Worm (Caenorhabditis elegans) whole organism, early embryonic: ENCODE results near the gene mbk-2.
A peak's percentile ranks its signal among the peaks of the same experiment; 100 is the strongest.

ENCODE experiments used
- B0310.2 ChIP-seq: sonication (generic microtip); optimal IDR thresholded peaks from 2 replicates; lab custom pipeline; 2016; ENCODE audit warnings: mild to moderate bottlenecking, missing genetic modification characterization, missing compliant biosample characterization
- F13C5.2 ChIP-seq: sonication (generic microtip); optimal IDR thresholded peaks from 2 replicates; lab custom pipeline; 2017; ENCODE audit warnings: mild to moderate bottlenecking, missing genetic modification characterization, inconsistent platforms, missing compliant biosample characterization
- aly-1 ChIP-seq: sonication (generic microtip); optimal IDR thresholded peaks from 2 replicates; lab custom pipeline; 2016; ENCODE audit warnings: missing genetic modification characterization, missing compliant biosample characterization
- ama-1 ChIP-seq: fragments of 150-350 bp; optimal IDR thresholded peaks from 2 replicates; lab custom pipeline; 2014
- ceh-13 ChIP-seq: fragments of 200-800 bp; sonication (Bioruptor generic); optimal IDR thresholded peaks from 2 replicates; lab custom pipeline; 2018; ENCODE audit warnings: mild to moderate bottlenecking, missing genetic modification characterization, missing compliant biosample characterization
- ceh-36 ChIP-seq: sonication (generic microtip); optimal IDR thresholded peaks from 2 replicates; lab custom pipeline; 2016; ENCODE audit warnings: missing genetic modification characterization, inconsistent platforms, missing compliant biosample characterization
- ets-7 ChIP-seq: sonication (generic microtip); optimal IDR thresholded peaks from 2 replicates; lab custom pipeline; 2016; ENCODE audit warnings: missing genotype, missing genetic modification characterization, missing compliant biosample characterization
- flt-1 ChIP-seq: fragments of 200-800 bp; sonication (Bioruptor generic); IDR thresholded peaks from 2 replicates; pipeline ENCODE4 v1.3.6; 2022; ENCODE audit warnings: missing genetic modification characterization, missing compliant biosample characterization
- hmbx-1 ChIP-seq: sonication (generic microtip); optimal IDR thresholded peaks from 2 replicates; lab custom pipeline; 2016; ENCODE audit warnings: mild to moderate bottlenecking, missing genetic modification characterization, missing compliant biosample characterization
- hmg-4 ChIP-seq: fragments of 200-800 bp; sonication (Bioruptor generic); optimal IDR thresholded peaks from 2 replicates; lab custom pipeline; 2018; ENCODE audit warnings: mild to moderate bottlenecking, missing genetic modification characterization, missing compliant biosample characterization
- hnd-1 ChIP-seq: sonication (generic microtip); optimal IDR thresholded peaks from 2 replicates; lab custom pipeline; 2016; ENCODE audit warnings: missing genetic modification characterization, missing compliant biosample characterization
- pes-1 ChIP-seq: fragments of 200-800 bp; sonication (Bioruptor generic); IDR thresholded peaks from 2 replicates; pipeline ENCODE4 v1.3.6; 2022; ENCODE audit warnings: missing genetic modification reagents, missing genetic modification characterization, missing compliant biosample characterization
- scrt-1 ChIP-seq: fragments of 200-800 bp; sonication (Bioruptor generic); IDR thresholded peaks from 2 replicates; pipeline ENCODE4 v1.3.6; 2022; ENCODE audit warnings: missing genetic modification characterization, missing compliant biosample characterization
- sea-1 ChIP-seq: fragments of 200-800 bp; sonication (Bioruptor generic); conservative IDR thresholded peaks from 2 replicates; pipeline ENCODE4 v1.3.6; 2022; ENCODE audit warnings: missing genetic modification characterization, missing compliant biosample characterization
- tbx-11 ChIP-seq: fragments of 200-800 bp; sonication (Bioruptor generic); IDR thresholded peaks from 2 replicates; pipeline ENCODE4 v1.3.6; 2022; ENCODE audit warnings: missing genetic modification characterization, missing compliant biosample characterization
- tbx-37 ChIP-seq: fragments of 200-800 bp; sonication (Bioruptor generic); conservative IDR thresholded peaks from 2 replicates; pipeline ENCODE4 v1.3.6; 2022; ENCODE audit warnings: missing genetic modification reagents, missing genetic modification characterization, missing compliant biosample characterization
- tra-4 ChIP-seq: sonication (generic microtip); optimal IDR thresholded peaks from 2 replicates; lab custom pipeline; 2017; ENCODE audit warnings: missing genetic modification characterization, missing compliant biosample characterization

The mbk-2 gene

DNA sequence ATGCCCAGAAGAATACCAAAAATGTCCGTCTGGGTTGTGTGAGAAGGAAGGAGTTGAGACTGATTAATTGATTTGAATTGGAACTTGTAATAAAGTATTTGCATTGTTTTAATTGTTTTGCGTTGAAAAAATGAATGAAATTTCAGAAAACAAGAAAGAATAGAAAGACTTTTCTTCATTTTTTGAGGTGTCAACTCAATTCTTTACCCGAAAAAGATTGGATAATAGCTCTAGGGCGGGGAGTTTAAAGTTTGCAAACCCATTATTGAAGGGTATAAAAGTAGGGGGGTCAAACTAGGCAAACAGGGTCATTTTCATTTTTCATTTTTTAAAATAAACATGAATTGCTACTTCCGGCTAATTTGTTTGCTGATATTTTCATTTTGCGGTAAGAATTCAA, 39.2 kb downstream of the mbk-2 start, which contains the start of gene scl-10:
TSS of gene scl-10 (plus strand) at position 301 of the 400 bp plus-strand sequence.
- no peak for TF ChIP-seq F13C5.2 (tag; lab: Kevin White, UChicago)
- TF ChIP-seq ceh-13 (GFP tag; lab: Kevin White, UChicago) = no peak
- TF ChIP-seq ama-1 (lab: Kevin White, UChicago) = no peak

DNA sequence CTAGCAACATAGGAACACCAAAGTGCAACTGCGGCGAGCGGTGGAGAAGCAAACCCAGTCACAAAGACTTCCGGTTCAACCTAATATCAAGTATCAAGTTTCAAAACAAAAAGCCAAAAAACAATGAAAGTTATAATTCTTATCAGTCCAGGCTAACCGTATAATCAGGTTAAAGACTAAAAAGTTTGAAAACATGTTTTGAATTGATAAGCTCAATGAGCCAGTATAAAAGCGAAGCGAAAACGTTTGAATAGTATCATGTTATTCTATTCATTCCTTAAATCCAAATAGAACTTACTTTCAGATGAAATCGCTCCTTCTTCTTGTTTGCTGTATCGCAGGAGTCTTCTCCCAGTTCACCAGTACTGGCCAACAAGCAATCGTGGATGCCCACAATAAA, 42.1 kb downstream of the mbk-2 start, which contains the start of gene scl-11:
TSS of gene scl-11 (plus strand) at position 301 of the 400 bp plus-strand sequence.
- TF ChIP-seq ets-7 (tag; lab: Kevin White, UChicago) (no peak), ceh-36 (tag; lab: Kevin White, UChicago) (no peak), aly-1 (tag; lab: Kevin White, UChicago) (no peak), ceh-13 (GFP tag; lab: Kevin White, UChicago) (no peak), sea-1 (no peak), flt-1 (GFP tag; lab: Robert Waterston, UW) (no peak)

DNA sequence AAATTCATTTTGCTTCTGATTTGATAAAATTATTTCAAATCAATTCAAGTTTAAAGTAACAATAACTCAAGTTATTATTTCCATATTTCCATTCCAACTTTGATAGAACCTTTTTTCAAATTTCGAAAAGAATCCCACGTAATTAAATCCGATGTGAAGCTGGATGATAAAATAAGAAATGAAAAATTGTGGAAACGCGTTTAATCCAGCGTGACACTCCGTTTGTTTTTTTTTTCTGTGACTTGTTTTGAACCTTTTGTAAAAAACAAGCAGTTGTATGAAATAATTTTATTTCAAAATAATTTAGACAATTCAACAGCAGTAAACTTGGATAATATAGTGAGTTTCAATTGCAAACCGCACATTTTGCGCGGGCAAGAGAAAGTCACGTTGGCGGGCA, 43.6 kb downstream of the mbk-2 start, which contains the start of gene F49E11.7:
TSS of gene F49E11.7 (plus strand) at position 301 of the 400 bp plus-strand sequence.
- TF ChIP-seq B0310.2 = no peak
- no peak for TF ChIP-seq sea-1
- TF ChIP-seq hnd-1 = no peak
- no peak for TF ChIP-seq scrt-1 (GFP tag; lab: Robert Waterston, UW)
- TF ChIP-seq tra-4 (tag; lab: Kevin White, UChicago) = no peak
- no peak for TF ChIP-seq ama-1 (lab: Kevin White, UChicago)
- no peak for TF ChIP-seq aly-1 (tag; lab: Kevin White, UChicago)
- TF ChIP-seq ets-7 (tag; lab: Kevin White, UChicago) = no peak
- no peak for TF ChIP-seq hmg-4 (GFP tag; lab: Kevin White, UChicago)

DNA sequence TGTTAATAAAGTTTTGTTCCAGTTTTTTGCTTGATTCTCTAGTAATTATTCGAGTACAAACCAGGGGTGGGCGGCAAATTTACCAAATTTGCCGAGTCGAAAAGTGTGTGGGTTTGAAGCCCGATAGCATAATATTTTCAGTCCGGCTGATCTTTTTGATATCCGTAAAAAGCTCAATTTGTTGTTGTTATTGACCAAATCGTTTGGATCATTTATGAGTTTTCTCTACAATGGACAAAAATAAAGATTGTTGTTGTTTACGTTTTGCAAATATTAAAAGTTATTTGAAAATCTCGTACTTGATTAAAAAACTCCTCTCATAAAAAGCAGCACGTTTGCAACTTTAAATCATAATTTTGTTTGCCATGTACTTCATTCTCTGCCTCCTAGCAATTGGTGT, 47.1 kb downstream of the mbk-2 start, which contains the start of gene scl-1:
TSS of gene scl-1 (plus strand) at position 301 of the 400 bp plus-strand sequence.
- TF ChIP-seq tra-4 (tag; lab: Kevin White, UChicago) = no peak
- no peak for TF ChIP-seq ceh-36 (tag; lab: Kevin White, UChicago)
- TF ChIP-seq ama-1 (lab: Kevin White, UChicago) = no peak
- TF ChIP-seq scrt-1 (GFP tag; lab: Robert Waterston, UW) = no peak
- TF ChIP-seq hmg-4 (GFP tag; lab: Kevin White, UChicago) = no peak
- TF ChIP-seq B0310.2 = no peak
- no peak for TF ChIP-seq aly-1 (tag; lab: Kevin White, UChicago)
- no peak for TF ChIP-seq tbx-37 (GFP tag; lab: Robert Waterston, UW)
- TF ChIP-seq hmbx-1 (tag; lab: Kevin White, UChicago) = no peak
- TF ChIP-seq flt-1 (GFP tag; lab: Robert Waterston, UW) = no peak
- no peak for TF ChIP-seq ceh-13 (GFP tag; lab: Kevin White, UChicago)
- TF ChIP-seq pes-1 = no peak
- TF ChIP-seq tbx-11 (GFP tag; lab: Robert Waterston, UW) = no peak

DNA sequence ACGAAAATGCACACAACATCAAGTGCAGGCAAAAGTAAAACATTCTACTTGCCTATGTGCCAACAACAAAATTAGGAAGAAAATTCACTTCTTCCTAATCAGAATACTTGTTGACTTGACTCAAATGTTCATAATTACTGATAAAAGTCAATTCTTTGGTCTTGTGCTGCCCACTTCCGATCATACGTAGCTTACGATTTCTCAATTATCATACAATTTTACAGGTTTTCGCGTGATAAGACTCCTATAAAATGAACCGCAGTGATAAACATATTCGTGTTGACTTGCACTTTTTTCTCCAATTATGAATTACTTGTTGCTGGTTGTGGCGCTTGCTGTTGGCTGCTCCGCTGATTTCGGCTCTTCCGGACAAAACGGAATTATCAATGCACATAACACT, 48.5 kb downstream of the mbk-2 start, which contains the start of gene scl-2:
TSS of gene scl-2 (plus strand) at position 293 of the 400 bp plus-strand sequence.
- TF ChIP-seq F13C5.2 (tag; lab: Kevin White, UChicago) (no peak), ceh-13 (GFP tag; lab: Kevin White, UChicago) (no peak), ama-1 (lab: Kevin White, UChicago) (no peak), scrt-1 (GFP tag; lab: Robert Waterston, UW) (no peak), hnd-1 (no peak), sea-1 (no peak), tbx-37 (GFP tag; lab: Robert Waterston, UW) (no peak), hmbx-1 (tag; lab: Kevin White, UChicago) (no peak)

DNA sequence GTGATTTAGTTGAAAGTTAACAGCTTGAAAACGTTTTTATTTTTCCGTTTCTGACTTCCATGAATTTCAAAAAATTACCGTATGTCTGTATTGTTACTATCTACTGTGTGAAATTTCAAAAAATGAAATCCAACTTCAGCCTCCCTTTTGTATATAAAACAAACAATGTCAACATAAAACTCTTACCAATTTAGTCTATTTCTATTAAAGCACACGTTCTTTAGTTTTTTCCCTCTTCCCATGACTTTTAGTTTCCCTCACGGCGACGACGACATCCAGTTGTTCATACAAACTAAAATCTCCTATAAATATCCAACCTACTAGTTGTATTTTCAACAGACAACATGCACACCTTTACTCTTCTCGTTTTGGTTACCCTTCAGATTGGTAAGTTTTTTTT, 50.3 kb downstream of the mbk-2 start, which contains the start of gene scl-3:
TSS of gene scl-3 (plus strand) at position 301 of the 400 bp plus-strand sequence.
- TF ChIP-seq ama-1 (lab: Kevin White, UChicago) (no peak), pes-1 (no peak), hmg-4 (GFP tag; lab: Kevin White, UChicago) (no peak), scrt-1 (GFP tag; lab: Robert Waterston, UW) (no peak), tra-4 (tag; lab: Kevin White, UChicago) (no peak), ets-7 (tag; lab: Kevin White, UChicago) (no peak), hnd-1 (no peak), sea-1 (no peak)

DNA sequence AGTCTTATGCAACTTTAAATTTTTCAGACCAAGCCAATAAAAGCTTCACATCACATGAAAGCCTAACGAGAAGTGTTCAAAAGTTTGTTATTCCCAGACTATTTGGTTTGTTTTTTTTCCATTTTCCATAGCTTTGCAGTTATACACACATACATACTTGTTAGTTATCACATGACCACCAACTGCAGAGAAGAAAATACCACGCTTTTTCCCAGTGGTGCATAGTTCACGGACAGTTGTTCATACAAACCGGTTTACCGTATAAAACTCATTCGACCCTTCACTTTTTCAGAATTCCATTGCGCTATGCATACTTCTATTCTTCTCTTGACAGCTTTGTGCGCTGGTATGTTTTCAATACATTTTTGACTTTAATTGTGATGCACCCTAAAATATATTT, 54.8 kb downstream of the mbk-2 start, which contains the start of gene scl-5:
TSS of gene scl-5 (plus strand) at position 301 of the 400 bp plus-strand sequence.
- TF ChIP-seq ceh-36 (tag; lab: Kevin White, UChicago) (no peak), ets-7 (tag; lab: Kevin White, UChicago) (no peak), hnd-1 (no peak), F13C5.2 (tag; lab: Kevin White, UChicago) (no peak), B0310.2 (no peak), flt-1 (GFP tag; lab: Robert Waterston, UW) (no peak), hmg-4 (GFP tag; lab: Kevin White, UChicago) (no peak), tbx-37 (GFP tag; lab: Robert Waterston, UW) (no peak), ceh-13 (GFP tag; lab: Kevin White, UChicago) (no peak), sea-1 (no peak)

DNA sequence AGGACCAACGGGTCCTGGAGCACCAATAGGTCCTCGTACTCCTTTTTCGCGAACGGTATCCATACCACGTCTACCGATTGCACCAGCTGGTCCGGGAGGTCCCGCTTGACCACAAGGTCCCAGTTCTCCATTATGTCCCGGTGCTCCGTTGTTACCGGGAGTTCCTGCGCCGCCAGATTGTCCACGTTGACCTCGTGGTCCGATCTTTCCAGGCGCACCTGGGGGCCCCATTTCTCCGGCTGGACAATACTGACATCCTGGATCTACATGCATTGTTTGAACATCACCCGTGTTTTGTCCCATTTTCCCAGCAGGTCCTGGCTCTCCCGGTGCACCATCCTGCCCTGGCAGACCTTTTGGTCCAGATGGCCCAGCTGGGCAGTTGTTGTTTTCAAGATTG, 57.1 kb downstream of the mbk-2 start:
- TF ChIP-seq B0310.2 (no peak), tbx-37 (GFP tag; lab: Robert Waterston, UW) (no peak), sea-1 (0 out of 2 replicates have a peak, but pooled peaks have one; percentile 37)
